Fruit fly (Drosophila melanogaster) whole organism, adult: Measurements from ENCODE around the gene TwdlN.

Experiments used
- CG5204 ChIP-seq: fragments of 200-800 bp; sonication (Bioruptor generic); optimal IDR thresholded peaks from 2 replicates; lab custom pipeline; 2016; ENCODE audit warnings: missing biosample characterization, missing genetic modification characterization
- CG7045 ChIP-seq: fragments of 200-800 bp; sonication (Bioruptor generic); optimal IDR thresholded peaks from 2 replicates; lab custom pipeline; 2017; ENCODE audit warnings: missing biosample characterization, mild to moderate bottlenecking, missing genetic modification characterization
- Crg-1 ChIP-seq: fragments of 200-800 bp; sonication (Bioruptor generic); optimal IDR thresholded peaks from 2 replicates; lab custom pipeline; 2016; ENCODE audit warnings: missing biosample characterization, missing genetic modification characterization
- pad ChIP-seq: fragments of 200-800 bp; sonication (Bioruptor generic); optimal IDR thresholded peaks from 3 replicates; lab custom pipeline; 2017; ENCODE audit warnings: missing biosample characterization, missing genetic modification characterization, mild to moderate bottlenecking, moderate library complexity, missing genetic modification reagents
- tj ChIP-seq: fragments of 200-800 bp; sonication (Bioruptor generic); optimal IDR thresholded peaks from 3 replicates; lab custom pipeline; 2017; ENCODE audit warnings: missing biosample characterization, mild to moderate bottlenecking, missing genetic modification characterization, moderate library complexity

DNA sequence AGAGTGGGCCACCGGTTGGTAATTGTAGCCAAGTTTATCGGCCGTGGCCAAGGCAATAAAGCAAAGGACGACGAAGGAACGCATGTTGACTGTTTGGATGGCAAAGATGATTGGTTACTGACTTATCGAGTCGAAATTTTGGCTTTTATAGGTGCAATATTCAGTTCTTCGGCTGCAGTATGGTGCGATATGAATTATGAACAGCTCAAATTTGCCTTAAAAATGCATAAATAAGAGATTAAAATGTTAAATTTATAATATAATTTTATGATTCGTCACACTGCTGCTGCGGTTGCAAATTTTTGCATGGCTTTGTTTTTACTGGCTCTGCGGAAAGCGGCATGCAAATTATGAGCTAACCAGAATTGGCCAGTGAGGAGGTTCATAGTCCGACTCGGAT, 3.0 kb upstream of the TwdlN start, which contains the start of gene TwdlK:
- no peak for TF ChIP-seq Crg-1 (GFP tag; lab: Kevin White, UChicago)
- no peak for TF ChIP-seq tj (GFP tag; lab: Kevin White, UChicago)
- TF ChIP-seq CG5204 (GFP tag; lab: Kevin White, UChicago) = no peak
- no peak for TF ChIP-seq CG7045 (GFP tag; lab: Kevin White, UChicago)
- no peak for TF ChIP-seq pad (GFP tag; lab: Kevin White, UChicago)
